Worm (Caenorhabditis elegans) whole organism, L2 larva: ENCODE measurements around the gene W09G12.10.
A peak's percentile ranks its signal among the peaks of the same experiment; 100 is the strongest.

ENCODE experiments used
- C34F6.9 ChIP-seq: fragments of 150-350 bp; optimal IDR thresholded peaks from 2 replicates; lab custom pipeline; 2014; ENCODE audit warnings: missing biosample characterization, missing genetic modification characterization
- F13H6.1 ChIP-seq: sonication (generic microtip); optimal IDR thresholded peaks from 2 replicates; lab custom pipeline; 2016; ENCODE audit warnings: missing genetic modification characterization, missing compliant biosample characterization
- R02D3.7 ChIP-seq: fragments of 150-350 bp; optimal IDR thresholded peaks from 2 replicates; lab custom pipeline; 2014; ENCODE audit warnings: missing biosample characterization, missing genetic modification characterization
- Y55F3AM.14 ChIP-seq: fragments of 200-800 bp; sonication (Bioruptor generic); optimal IDR thresholded peaks from 2 replicates; lab custom pipeline; 2018; ENCODE audit warnings: mild to moderate bottlenecking, missing genetic modification characterization, missing compliant biosample characterization
- ZK546.5 ChIP-seq: sonication (generic microtip); optimal IDR thresholded peaks from 2 replicates; lab custom pipeline; 2017; ENCODE audit warnings: missing biosample characterization, missing genetic modification characterization
- alr-1 ChIP-seq: fragments of 150-350 bp; optimal IDR thresholded peaks from 2 replicates; lab custom pipeline; 2014; ENCODE audit warnings: missing biosample characterization, missing genetic modification characterization
- aly-2 ChIP-seq: fragments of 150-350 bp; optimal IDR thresholded peaks from 2 replicates; lab custom pipeline; 2014; ENCODE audit warnings: missing biosample characterization, missing genetic modification characterization
- ceh-16 ChIP-seq: fragments of 150-350 bp; optimal IDR thresholded peaks from 2 replicates; lab custom pipeline; 2014; ENCODE audit warnings: missing biosample characterization, missing genetic modification characterization
- ceh-82 ChIP-seq: fragments of 150-350 bp; optimal IDR thresholded peaks from 2 replicates; lab custom pipeline; 2014; ENCODE audit warnings: missing biosample characterization, missing genetic modification characterization
- crh-2 ChIP-seq: sonication (generic microtip); optimal IDR thresholded peaks from 2 replicates; lab custom pipeline; 2017; ENCODE audit warnings: missing biosample characterization, missing genetic modification characterization
- dmd-4 ChIP-seq: sonication (generic microtip); optimal IDR thresholded peaks from 2 replicates; lab custom pipeline; 2017; ENCODE audit warnings: missing biosample characterization, missing genetic modification characterization
- elt-1 ChIP-seq: fragments of 150-350 bp; optimal IDR thresholded peaks from 2 replicates; lab custom pipeline; 2014; ENCODE audit warnings: missing biosample characterization, missing genetic modification characterization
- elt-3 ChIP-seq: sonication (generic microtip); optimal IDR thresholded peaks from 2 replicates; lab custom pipeline; 2017; ENCODE audit warnings: missing biosample characterization, missing genetic modification characterization
- fos-1 ChIP-seq: fragments of 150-350 bp; optimal IDR thresholded peaks from 2 replicates; lab custom pipeline; 2014; ENCODE audit warnings: missing biosample characterization, missing genetic modification characterization
- gmeb-1 ChIP-seq: fragments of 150-350 bp; optimal IDR thresholded peaks from 2 replicates; lab custom pipeline; 2014; ENCODE audit warnings: missing biosample characterization, missing genetic modification characterization
- lin-11 ChIP-seq: fragments of 150-350 bp; sonication (generic microtip); optimal IDR thresholded peaks from 2 replicates; lab custom pipeline; 2014; ENCODE audit warnings: missing biosample characterization, missing genetic modification characterization, inconsistent platforms, mixed read lengths
- lin-13 ChIP-seq: fragments of 150-350 bp; optimal IDR thresholded peaks from 2 replicates; lab custom pipeline; 2014; ENCODE audit warnings: missing biosample characterization, missing genetic modification reagents, missing genetic modification characterization
- lin-39 ChIP-seq: fragments of 150-350 bp; optimal IDR thresholded peaks from 2 replicates; lab custom pipeline; 2014; ENCODE audit warnings: missing biosample characterization, missing genetic modification reagents, missing genetic modification characterization
- mab-5 ChIP-seq: fragments of 150-350 bp; optimal IDR thresholded peaks from 2 replicates; lab custom pipeline; 2014; ENCODE audit warnings: missing biosample characterization, missing genetic modification characterization
- mbf-1 ChIP-seq: sonication (generic microtip); optimal IDR thresholded peaks from 2 replicates; lab custom pipeline; 2017; ENCODE audit warnings: missing biosample characterization, missing genetic modification characterization
- mdl-1 ChIP-seq, 2 experiments: fragments of 150-350 bp in 1 of 2; sonication (generic microtip) in 1 of 2; optimal IDR thresholded peaks; 2 replicates each; lab custom pipeline; 2017; ENCODE audit warnings: missing biosample characterization in 2 of 2, missing genetic modification characterization in 2 of 2
- nhr-10 ChIP-seq: sonication (generic microtip); optimal IDR thresholded peaks from 2 replicates; lab custom pipeline; 2017; ENCODE audit warnings: missing biosample characterization, missing genetic modification characterization
- nhr-11 ChIP-seq: fragments of 150-350 bp; optimal IDR thresholded peaks from 2 replicates; lab custom pipeline; 2014; ENCODE audit warnings: missing biosample characterization, missing genetic modification characterization
- nhr-12 ChIP-seq: fragments of 150-350 bp; optimal IDR thresholded peaks from 2 replicates; lab custom pipeline; 2014; ENCODE audit warnings: missing biosample characterization, missing genetic modification characterization
- nhr-129 ChIP-seq: fragments of 150-350 bp; optimal IDR thresholded peaks from 2 replicates; lab custom pipeline; 2014; ENCODE audit warnings: missing biosample characterization, missing genetic modification characterization
- nhr-21 ChIP-seq: fragments of 150-350 bp; optimal IDR thresholded peaks from 2 replicates; lab custom pipeline; 2014; ENCODE audit warnings: missing biosample characterization, missing genetic modification characterization
- nhr-23 ChIP-seq: fragments of 150-350 bp; optimal IDR thresholded peaks from 2 replicates; lab custom pipeline; 2014; ENCODE audit warnings: missing biosample characterization, missing genetic modification reagents, missing genetic modification characterization
- nhr-237 ChIP-seq: fragments of 150-350 bp; optimal IDR thresholded peaks from 2 replicates; lab custom pipeline; 2014; ENCODE audit warnings: missing biosample characterization, missing genetic modification characterization
- nhr-25 ChIP-seq: fragments of 150-350 bp; sonication (generic microtip); optimal IDR thresholded peaks from 3 replicates; lab custom pipeline; 2014; ENCODE audit warnings: missing biosample characterization, missing genetic modification characterization
- nhr-6 ChIP-seq: fragments of 150-350 bp; optimal IDR thresholded peaks from 2 replicates; lab custom pipeline; 2014; ENCODE audit warnings: missing biosample characterization, missing genetic modification characterization
- nhr-77 ChIP-seq: fragments of 150-350 bp; optimal IDR thresholded peaks from 2 replicates; lab custom pipeline; 2014; ENCODE audit warnings: missing biosample characterization, missing genetic modification characterization
- sem-4 ChIP-seq: fragments of 150-350 bp; optimal IDR thresholded peaks from 2 replicates; lab custom pipeline; 2014; ENCODE audit warnings: missing biosample characterization, missing genetic modification reagents, missing genetic modification characterization
- skn-1 ChIP-seq: sonication (generic microtip); optimal IDR thresholded peaks from 2 replicates; lab custom pipeline; 2017; ENCODE audit warnings: missing biosample characterization, missing genetic modification characterization
- sma-9 ChIP-seq, 2 experiments: fragments of 150-350 bp in 1 of 2; sonication (generic microtip) in 1 of 2; optimal IDR thresholded peaks; 2 replicates each; lab custom pipeline; 2014 to 2016; ENCODE audit warnings: missing genetic modification characterization in 2 of 2, mild to moderate bottlenecking in 1 of 2, missing biosample characterization in 1 of 2, missing compliant biosample characterization in 1 of 2, missing genetic modification reagents in 1 of 2, moderate library complexity in 1 of 2
- snpc-4 ChIP-seq: fragments of 150-350 bp; optimal IDR thresholded peaks from 2 replicates; lab custom pipeline; 2014; ENCODE audit warnings: missing biosample characterization, missing genetic modification characterization
- unc-39 ChIP-seq: fragments of 150-350 bp; optimal IDR thresholded peaks from 2 replicates; lab custom pipeline; 2014; ENCODE audit warnings: missing biosample characterization, missing genetic modification characterization
- unc-55 ChIP-seq: fragments of 150-350 bp; sonication (generic microtip); optimal IDR thresholded peaks from 3 replicates; lab custom pipeline; 2014; ENCODE audit warnings: missing biosample characterization, missing genetic modification reagents, missing genetic modification characterization
- unc-62 ChIP-seq: fragments of 150-350 bp; optimal IDR thresholded peaks from 2 replicates; lab custom pipeline; 2014; ENCODE audit warnings: missing biosample characterization, missing genetic modification reagents, missing genetic modification characterization
- zag-1 ChIP-seq: fragments of 150-350 bp; optimal IDR thresholded peaks from 2 replicates; lab custom pipeline; 2014; ENCODE audit warnings: missing biosample characterization, missing genetic modification characterization
- ztf-11 ChIP-seq: sonication (generic microtip); optimal IDR thresholded peaks from 2 replicates; lab custom pipeline; 2017; ENCODE audit warnings: missing biosample characterization, missing genetic modification characterization
- ztf-4 ChIP-seq: fragments of 150-350 bp; optimal IDR thresholded peaks from 2 replicates; lab custom pipeline; 2014; ENCODE audit warnings: missing biosample characterization, missing genetic modification characterization

The W09G12.10 gene

ce11 chrIV:1212357-1212756 lies 8.7 kb downstream of the W09G12.10 start:
- no peak for TF ChIP-seq elt-3 (tag; lab: Kevin White, UChicago)
- TF ChIP-seq nhr-25 (tag; lab: Kevin White, UChicago) = no peak
- no peak for TF ChIP-seq ZK546.5 (tag; lab: Kevin White, UChicago)
- no peak for TF ChIP-seq nhr-129
- TF ChIP-seq unc-62 (GFP tag; lab: Kevin White, UChicago) = no peak
- TF ChIP-seq nhr-237 = no peak
- TF ChIP-seq aly-2 (tag; lab: Kevin White, UChicago) = no peak
- TF ChIP-seq crh-2 = no peak
- TF ChIP-seq ztf-11 (tag; lab: Kevin White, UChicago) = no peak
- no peak for TF ChIP-seq ceh-16

DNA sequence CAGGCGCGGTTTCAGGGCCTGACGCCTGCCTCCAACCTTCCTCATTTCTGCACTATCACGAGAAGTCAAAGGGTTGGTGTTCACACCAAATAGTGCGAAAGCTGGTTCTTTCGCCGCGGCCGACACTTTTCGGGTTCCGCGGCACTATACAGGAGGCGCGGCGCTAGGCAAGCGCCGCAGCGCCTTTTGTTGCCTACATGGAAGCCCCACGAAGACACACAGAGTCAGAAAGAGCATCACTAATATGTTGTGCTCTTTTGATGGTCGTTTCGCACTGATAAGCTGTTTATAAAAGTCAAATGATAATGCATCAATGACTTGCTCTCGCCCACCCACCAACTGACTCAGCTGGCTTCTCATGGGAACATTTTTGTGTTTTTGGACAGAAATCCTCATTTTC lies 9.2 kb downstream of the W09G12.10 start:
- TF ChIP-seq fos-1 (tag; lab: Kevin White, UChicago) (peak; percentile 78), alr-1 (tag; lab: Kevin White, UChicago) (no peak), snpc-4 (tag; lab: Kevin White, UChicago) (peak; percentile 62)

- TF ChIP-seq R02D3.7 (tag; lab: Kevin White, UChicago) (no peak), lin-13 (GFP tag; lab: Kevin White, UChicago) (no peak), snpc-4 (tag; lab: Kevin White, UChicago) (no peak), unc-62 (GFP tag; lab: Kevin White, UChicago) (no peak), alr-1 (tag; lab: Kevin White, UChicago) (no peak), unc-55 (no peak), sem-4 (tag; lab: Kevin White, UChicago) (no peak), nhr-6 (tag; lab: Kevin White, UChicago) (no peak), ztf-4 (tag; lab: Kevin White, UChicago) (no peak), lin-11 (tag; lab: Kevin White, UChicago) (no peak), C34F6.9 (no peak), crh-2 (no peak), F13H6.1 (no peak), elt-1 (no peak), mab-5 (tag; lab: Kevin White, UChicago) (no peak), ceh-82 (tag; lab: Kevin White, UChicago) (no peak), unc-39 (no peak), ceh-16 (no peak), zag-1 (tag; lab: Kevin White, UChicago) (no peak)
Observed at ce11 chrIV:1209813-1210212, 11.3 kb downstream of the W09G12.10 start.

DNA sequence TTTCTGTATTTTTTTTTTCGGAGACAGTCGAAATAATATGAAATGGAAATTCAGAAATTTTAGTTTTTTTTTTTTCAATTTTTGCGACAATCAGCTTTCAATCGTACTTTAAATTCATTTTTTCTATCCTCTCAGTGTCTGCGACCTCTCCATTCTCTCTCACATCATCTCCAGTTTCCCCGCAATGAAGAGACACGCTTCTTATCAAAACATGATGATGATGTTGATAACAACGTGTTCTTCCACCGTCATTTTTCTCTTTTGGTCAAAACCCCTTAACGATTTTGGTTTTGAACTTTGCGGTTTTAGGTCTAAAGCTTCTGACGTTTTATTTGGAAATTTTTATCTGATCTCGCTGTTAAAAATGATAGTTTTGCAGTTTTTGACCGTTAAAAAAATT lies 11.8 kb downstream of the W09G12.10 start:
- TF ChIP-seq Y55F3AM.14 (no peak), snpc-4 (tag; lab: Kevin White, UChicago) (no peak), mdl-1 (tag; optimal IDR thresholded peaks at IDR 0.05; lab: Kevin White, UChicago) (no peak), ztf-11 (tag; lab: Kevin White, UChicago) (no peak), elt-3 (tag; lab: Kevin White, UChicago) (no peak), dmd-4 (tag; lab: Kevin White, UChicago) (no peak), nhr-77 (no peak), nhr-237 (no peak), aly-2 (tag; lab: Kevin White, UChicago) (no peak), nhr-21 (tag; lab: Kevin White, UChicago) (no peak), ceh-16 (no peak), sem-4 (tag; lab: Kevin White, UChicago) (no peak), alr-1 (tag; lab: Kevin White, UChicago) (no peak), R02D3.7 (tag; lab: Kevin White, UChicago) (no peak), lin-39 (tag; lab: Kevin White, UChicago) (no peak)

- TF ChIP-seq ztf-11 (tag; lab: Kevin White, UChicago) = no peak
- no peak for TF ChIP-seq sma-9 (GFP tag; optimal IDR thresholded peaks at IDR 0.05; lab: Kevin White, UChicago)
- TF ChIP-seq sma-9 (tag; optimal IDR thresholded peaks at IDR 0.05; lab: Kevin White, UChicago) = no peak
- no peak for TF ChIP-seq nhr-23 (tag; lab: Kevin White, UChicago)
- no peak for TF ChIP-seq lin-11 (tag; lab: Kevin White, UChicago)
- TF ChIP-seq F13H6.1 = no peak
- no peak for TF ChIP-seq nhr-11
- TF ChIP-seq nhr-6 (tag; lab: Kevin White, UChicago) = no peak
- no peak for TF ChIP-seq alr-1 (tag; lab: Kevin White, UChicago)
- TF ChIP-seq mbf-1 = no peak
- no peak for TF ChIP-seq ceh-82 (tag; lab: Kevin White, UChicago)
- TF ChIP-seq crh-2 = no peak
- TF ChIP-seq nhr-10 = no peak
- TF ChIP-seq dmd-4 (tag; lab: Kevin White, UChicago) = no peak
- no peak for TF ChIP-seq nhr-12 (tag; lab: Kevin White, UChicago)
- TF ChIP-seq unc-62 (GFP tag; lab: Kevin White, UChicago) = no peak
- TF ChIP-seq skn-1 (tag; lab: Kevin White, UChicago) = no peak
- no peak for TF ChIP-seq gmeb-1
Observed at ce11 chrIV:1207980-1208379, 13.1 kb downstream of the W09G12.10 start, which contains the start of gene dsl-1. Gene dsl-1 (minus strand): TSS chrIV:1208080.
